Fruit fly (Drosophila melanogaster): Measurements from ENCODE around the gene nAChRalpha1.

DNA sequence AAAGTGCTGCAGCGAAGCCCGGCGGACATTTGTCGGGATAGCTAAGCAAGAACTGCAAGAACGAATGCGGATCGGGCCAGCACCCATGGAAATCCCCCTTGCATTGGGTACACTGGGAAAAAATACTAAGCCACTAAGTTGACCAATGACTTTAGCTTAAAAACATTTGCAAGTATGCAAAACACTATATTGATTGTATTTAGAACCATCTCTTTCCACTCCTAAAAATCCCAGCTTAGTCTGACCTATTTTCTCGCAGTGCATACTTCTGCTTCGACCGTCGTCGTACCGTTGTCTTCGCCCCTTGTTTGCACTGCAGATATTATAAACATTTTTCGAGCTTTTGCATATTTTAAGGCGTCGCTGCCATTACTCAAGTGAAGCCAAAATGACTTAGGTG lies 39.1 kb upstream of the nAChRalpha1 start:
- no peak for TF ChIP-seq EcR (GFP tag; optimal IDR thresholded peaks at IDR 0.05)
- TF ChIP-seq Dll (optimal IDR thresholded peaks at IDR 0.05), result no peak
- TF ChIP-seq psq (optimal IDR thresholded peaks at IDR 0.05), result no peak
- no peak for TF ChIP-seq pan (optimal IDR thresholded peaks at IDR 0.05)

All from whole organism.